Fruit fly (Drosophila melanogaster) whole organism, adult: ENCODE results near the gene prd.

ENCODE experiments used
- CG11617 ChIP-seq: fragments of 200-800 bp; sonication (Bioruptor generic); optimal IDR thresholded peaks from 2 replicates; lab custom pipeline; 2017; ENCODE audit warnings: mild to moderate bottlenecking, missing biosample characterization, missing genetic modification reagents, missing genetic modification characterization
- CG12768 ChIP-seq: fragments of 200-800 bp; sonication (Bioruptor generic); optimal IDR thresholded peaks from 2 replicates; lab custom pipeline; 2017; ENCODE audit warnings: missing biosample characterization, missing genetic modification characterization, mild to moderate bottlenecking, moderate library complexity, missing genetic modification reagents
- CG14711 ChIP-seq: fragments of 200-800 bp; sonication (Bioruptor generic); optimal IDR thresholded peaks from 2 replicates; lab custom pipeline; 2018; ENCODE audit warnings: missing biosample characterization, mild to moderate bottlenecking, missing genetic modification characterization, moderate library complexity
- CG1620 ChIP-seq: fragments of 200-800 bp; sonication (Bioruptor generic); optimal IDR thresholded peaks from 2 replicates; lab custom pipeline; 2016; ENCODE audit warnings: missing biosample characterization, missing genetic modification characterization
- CG33017 ChIP-seq: fragments of 200-800 bp; sonication (Bioruptor generic); optimal IDR thresholded peaks from 2 replicates; lab custom pipeline; 2018; ENCODE audit warnings: missing biosample characterization, mild to moderate bottlenecking, missing genetic modification characterization, moderate library complexity
- CG5204 ChIP-seq: fragments of 200-800 bp; sonication (Bioruptor generic); optimal IDR thresholded peaks from 2 replicates; lab custom pipeline; 2016; ENCODE audit warnings: missing biosample characterization, missing genetic modification characterization
- CG7045 ChIP-seq: fragments of 200-800 bp; sonication (Bioruptor generic); optimal IDR thresholded peaks from 2 replicates; lab custom pipeline; 2017; ENCODE audit warnings: missing biosample characterization, mild to moderate bottlenecking, missing genetic modification characterization
- CG7101 ChIP-seq: fragments of 200-800 bp; sonication (Bioruptor generic); optimal IDR thresholded peaks from 2 replicates; lab custom pipeline; 2018; ENCODE audit warnings: missing biosample characterization, mild to moderate bottlenecking, missing genetic modification characterization, moderate library complexity
- Clk ChIP-seq: fragments of 200-800 bp; sonication (Bioruptor generic); optimal IDR thresholded peaks from 2 replicates; lab custom pipeline; 2017; ENCODE audit warnings: missing biosample characterization, missing genetic modification characterization
- Crg-1 ChIP-seq: fragments of 200-800 bp; sonication (Bioruptor generic); optimal IDR thresholded peaks from 2 replicates; lab custom pipeline; 2016; ENCODE audit warnings: missing biosample characterization, missing genetic modification characterization
- Hr96 ChIP-seq: fragments of 200-800 bp; sonication (Bioruptor generic); optimal IDR thresholded peaks from 2 replicates; lab custom pipeline; 2016; ENCODE audit warnings: missing biosample characterization, missing genetic modification characterization
- Mnt ChIP-seq: fragments of 200-800 bp; sonication (Bioruptor generic); optimal IDR thresholded peaks from 2 replicates; lab custom pipeline; 2016; ENCODE audit warnings: missing biosample characterization, mild to moderate bottlenecking, missing genetic modification characterization
- bab1 ChIP-seq: fragments of 200-800 bp; sonication (Bioruptor generic); optimal IDR thresholded peaks from 3 replicates; lab custom pipeline; 2019; ENCODE audit warnings: missing biosample characterization, mild to moderate bottlenecking, missing genetic modification characterization, moderate library complexity
- cic ChIP-seq: fragments of 200-800 bp; sonication (Bioruptor generic); optimal IDR thresholded peaks from 2 replicates; lab custom pipeline; 2017; ENCODE audit warnings: missing biosample characterization, mild to moderate bottlenecking, missing genetic modification characterization, moderate library complexity
- cnc ChIP-seq, 2 experiments: fragments of >200 bp; optimal IDR thresholded peaks; 2 replicates each; lab custom pipeline; 2017
- kay ChIP-seq: fragments of 200-800 bp; sonication (Bioruptor generic); peaks from one replicate; lab custom pipeline; 2016; ENCODE audit warnings: missing biosample characterization, missing genetic modification characterization, borderline replicate concordance
- ovo ChIP-seq: fragments of 200-800 bp; sonication (Bioruptor generic); optimal IDR thresholded peaks from 2 replicates; lab custom pipeline; 2016; ENCODE audit warnings: missing biosample characterization, missing genetic modification characterization
- pad ChIP-seq: fragments of 200-800 bp; sonication (Bioruptor generic); optimal IDR thresholded peaks from 3 replicates; lab custom pipeline; 2017; ENCODE audit warnings: missing biosample characterization, missing genetic modification characterization, mild to moderate bottlenecking, moderate library complexity, missing genetic modification reagents
- tj ChIP-seq: fragments of 200-800 bp; sonication (Bioruptor generic); optimal IDR thresholded peaks from 3 replicates; lab custom pipeline; 2017; ENCODE audit warnings: missing biosample characterization, mild to moderate bottlenecking, missing genetic modification characterization, moderate library complexity
- toe ChIP-seq: fragments of 200-800 bp; sonication (Bioruptor generic); optimal IDR thresholded peaks from 2 replicates; lab custom pipeline; 2016; ENCODE audit warnings: missing biosample characterization, missing genetic modification characterization

prd gene

dm6 chr2L:12089145-12089544, 3.5 kb upstream of the prd start:
- no peak for TF ChIP-seq CG11617 (GFP tag; lab: Kevin White, UChicago)
- TF ChIP-seq CG7101 (tag; lab: Kevin White, UChicago), result no peak
- TF ChIP-seq Crg-1 (GFP tag; lab: Kevin White, UChicago), result no peak
- no peak for TF ChIP-seq CG14711 (tag; lab: Kevin White, UChicago)
- no peak for TF ChIP-seq Hr96 (GFP tag; lab: Kevin White, UChicago)
- TF ChIP-seq CG33017 (tag; lab: Kevin White, UChicago), result no peak
- TF ChIP-seq pad (GFP tag; lab: Kevin White, UChicago), result no peak
- no peak for TF ChIP-seq bab1 (GFP tag; lab: Kevin White, UChicago)
- no peak for TF ChIP-seq CG5204
- no peak for TF ChIP-seq tj (GFP tag; lab: Kevin White, UChicago)
- TF ChIP-seq CG12768, result no peak
- TF ChIP-seq kay (GFP tag; lab: Kevin White, UChicago), result no peak
- no peak for TF ChIP-seq CG7045 (GFP tag; lab: Kevin White, UChicago)
- no peak for TF ChIP-seq Clk (GFP tag; lab: Kevin White, UChicago)
- no peak for TF ChIP-seq Mnt (GFP tag; lab: Kevin White, UChicago)
- no peak for TF ChIP-seq CG1620 (GFP tag; lab: Kevin White, UChicago)
- no peak for TF ChIP-seq cic (GFP tag; lab: Kevin White, UChicago)
- no peak for TF ChIP-seq cnc (optimal IDR thresholded peaks at IDR 0.05; lab: Kevin White, UChicago)
- TF ChIP-seq toe, result no peak
- TF ChIP-seq ovo, result no peak

dm6 chr2L:12087442-12087841, 1.8 kb upstream of the prd start:
- no peak for TF ChIP-seq CG7045 (GFP tag; lab: Kevin White, UChicago)
- no peak for TF ChIP-seq CG14711 (tag; lab: Kevin White, UChicago)
- TF ChIP-seq ovo, result no peak
- TF ChIP-seq Clk (GFP tag; lab: Kevin White, UChicago), result no peak
- TF ChIP-seq CG11617 (GFP tag; lab: Kevin White, UChicago), result no peak
- TF ChIP-seq Hr96 (GFP tag; lab: Kevin White, UChicago), result no peak
- no peak for TF ChIP-seq cic (GFP tag; lab: Kevin White, UChicago)
- no peak for TF ChIP-seq Mnt (GFP tag; lab: Kevin White, UChicago)
- no peak for TF ChIP-seq bab1 (GFP tag; lab: Kevin White, UChicago)

- TF ChIP-seq Hr96 (GFP tag; lab: Kevin White, UChicago) (no peak), CG7045 (GFP tag; lab: Kevin White, UChicago) (no peak), Clk (GFP tag; lab: Kevin White, UChicago) (no peak), cnc (optimal IDR thresholded peaks at IDR 0.05; lab: Kevin White, UChicago) (no peak), CG7101 (tag; lab: Kevin White, UChicago) (no peak), CG1620 (GFP tag; lab: Kevin White, UChicago) (no peak), bab1 (GFP tag; lab: Kevin White, UChicago) (no peak), Crg-1 (GFP tag; lab: Kevin White, UChicago) (no peak), kay (GFP tag; lab: Kevin White, UChicago) (no peak), toe (no peak)
Measured at dm6 chr2L:12085010-12085409, 617 bp downstream of the prd start.

- TF ChIP-seq pad (GFP tag; lab: Kevin White, UChicago), result no peak
- no peak for TF ChIP-seq Clk (GFP tag; lab: Kevin White, UChicago)
Measured at dm6 chr2L:12081118-12081665, 4.4 kb downstream of the prd start.

- TF ChIP-seq CG14711 (tag; lab: Kevin White, UChicago) (no peak), ovo (no peak), toe (no peak), cnc (optimal IDR thresholded peaks at IDR 0.05; lab: Kevin White, UChicago) (no peak), CG12768 (no peak), tj (GFP tag; lab: Kevin White, UChicago) (no peak), Mnt (GFP tag; lab: Kevin White, UChicago) (no peak), kay (GFP tag; lab: Kevin White, UChicago) (no peak), CG33017 (tag; lab: Kevin White, UChicago) (no peak)
Measured at dm6 chr2L:12079827-12080381, 5.7 kb downstream of the prd start.

- TF ChIP-seq cnc (optimal IDR thresholded peaks at IDR 0.05; lab: Kevin White, UChicago) (no peak), kay (GFP tag; lab: Kevin White, UChicago) (no peak), bab1 (GFP tag; lab: Kevin White, UChicago) (no peak), CG12768 (no peak), pad (GFP tag; lab: Kevin White, UChicago) (no peak), CG33017 (tag; lab: Kevin White, UChicago) (no peak)
Measured at dm6 chr2L:12078695-12079094, 6.9 kb downstream of the prd start.

- TF ChIP-seq toe, result no peak
- no peak for TF ChIP-seq CG12768
- TF ChIP-seq cnc (optimal IDR thresholded peaks at IDR 0.05; lab: Kevin White, UChicago), result no peak
- no peak for TF ChIP-seq CG5204
- no peak for TF ChIP-seq CG7045 (GFP tag; lab: Kevin White, UChicago)
- TF ChIP-seq cic (GFP tag; lab: Kevin White, UChicago), result no peak
- TF ChIP-seq kay (GFP tag; lab: Kevin White, UChicago), result no peak
- no peak for TF ChIP-seq Mnt (GFP tag; lab: Kevin White, UChicago)
- TF ChIP-seq CG7101 (tag; lab: Kevin White, UChicago), result no peak
- no peak for TF ChIP-seq CG11617 (GFP tag; lab: Kevin White, UChicago)
- TF ChIP-seq CG33017 (tag; lab: Kevin White, UChicago), result no peak
- no peak for TF ChIP-seq Hr96 (GFP tag; lab: Kevin White, UChicago)
- TF ChIP-seq CG1620 (GFP tag; lab: Kevin White, UChicago), result no peak
- no peak for TF ChIP-seq CG14711 (tag; lab: Kevin White, UChicago)
Measured at dm6 chr2L:12078123-12078658, 7.4 kb downstream of the prd start.
